Worm (Caenorhabditis elegans): ENCODE results near the gene hmit-1.2.
A peak's percentile ranks its signal among the peaks of the same experiment; 100 is the strongest.

hmit-1.2 gene

DNA sequence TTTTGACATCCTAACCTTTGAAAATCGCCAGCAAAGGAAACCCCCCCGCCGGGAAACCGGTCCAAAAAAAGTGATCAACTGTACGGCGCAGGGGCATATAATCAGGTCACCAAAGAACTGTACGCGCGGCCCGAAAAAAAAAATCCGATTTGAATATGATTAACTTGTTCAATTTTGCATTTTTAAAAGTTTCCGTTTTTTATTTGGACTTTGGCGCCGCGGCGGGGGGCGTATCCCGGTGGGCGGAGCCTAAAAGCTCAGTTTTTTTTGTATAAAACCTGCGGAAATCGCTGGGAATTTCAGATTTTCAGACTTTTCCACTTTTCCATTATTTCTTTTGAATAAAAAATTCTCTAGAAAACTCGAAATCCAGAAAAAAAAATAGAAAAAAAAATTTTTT is at the start of gene hmit-1.2:
Gene hmit-1.2 (plus strand): TSS at position 301 of the 400 bp plus-strand sequence.
- TF ChIP-seq ceh-36 (tag; optimal IDR thresholded peaks at IDR 0.05) (no peak), scrt-1 (GFP tag; IDR thresholded peaks at IDR 0.05) (no peak), tra-4 (tag; optimal IDR thresholded peaks at IDR 0.05) (no peak), tbx-11 (GFP tag; IDR thresholded peaks at IDR 0.05) (no peak), hmg-4 (GFP tag; optimal IDR thresholded peaks at IDR 0.05) (no peak), ceh-13 (GFP tag; optimal IDR thresholded peaks at IDR 0.05) (no peak), sea-1 (GFP tag; conservative IDR thresholded peaks at IDR 0.05) (no peak), ets-7 (tag; optimal IDR thresholded peaks at IDR 0.05) (no peak), ama-1 (optimal IDR thresholded peaks at IDR 0.05) (no peak), aly-1 (tag; optimal IDR thresholded peaks at IDR 0.05) (no peak), hnd-1 (tag; optimal IDR thresholded peaks at IDR 0.05) (no peak), pes-1 (GFP tag; IDR thresholded peaks at IDR 0.05) (no peak), hmbx-1 (tag; optimal IDR thresholded peaks at IDR 0.05) (no peak), F13C5.2 (tag; optimal IDR thresholded peaks at IDR 0.05) (no peak), B0310.2 (tag; optimal IDR thresholded peaks at IDR 0.05) (no peak), flt-1 (GFP tag; IDR thresholded peaks at IDR 0.05) (no peak), tbx-37 (GFP tag; conservative IDR thresholded peaks at IDR 0.05) (no peak)

DNA sequence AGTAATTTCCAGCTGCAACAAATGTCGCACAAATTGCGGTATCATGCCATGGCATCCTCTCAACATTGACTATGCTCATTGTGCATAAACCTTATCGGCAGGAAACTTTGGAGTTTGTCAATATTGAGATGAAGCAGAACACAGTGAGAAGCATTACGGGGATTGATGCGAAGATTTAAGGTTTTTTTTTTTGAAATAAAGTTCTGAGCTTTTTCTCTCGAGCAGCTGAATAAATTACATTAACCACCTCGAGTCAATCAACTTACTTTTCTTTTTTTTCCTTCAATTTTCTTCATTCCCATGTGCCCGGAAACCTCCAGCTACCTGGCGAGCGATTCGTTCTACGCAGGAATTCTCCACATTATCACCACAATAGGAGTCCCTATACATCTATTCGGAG is 48.5 kb upstream of the hmit-1.2 start, which contains the start of gene srh-179:
Gene srh-179 (plus strand): TSS at position 301 of the 400 bp plus-strand sequence.
- TF ChIP-seq scrt-1 (GFP tag; IDR thresholded peaks at IDR 0.05) (no peak), aly-1 (tag; optimal IDR thresholded peaks at IDR 0.05) (no peak), tra-4 (tag; optimal IDR thresholded peaks at IDR 0.05) (no peak), hmg-4 (GFP tag; optimal IDR thresholded peaks at IDR 0.05) (no peak), ama-1 (optimal IDR thresholded peaks at IDR 0.05) (no peak), pes-1 (GFP tag; IDR thresholded peaks at IDR 0.05) (no peak), tbx-37 (GFP tag; conservative IDR thresholded peaks at IDR 0.05) (no peak), B0310.2 (tag; optimal IDR thresholded peaks at IDR 0.05) (no peak), flt-1 (GFP tag; IDR thresholded peaks at IDR 0.05) (no peak), tbx-11 (GFP tag; IDR thresholded peaks at IDR 0.05) (no peak), hmbx-1 (tag; optimal IDR thresholded peaks at IDR 0.05) (no peak), sea-1 (GFP tag; conservative IDR thresholded peaks at IDR 0.05) (no peak)

DNA sequence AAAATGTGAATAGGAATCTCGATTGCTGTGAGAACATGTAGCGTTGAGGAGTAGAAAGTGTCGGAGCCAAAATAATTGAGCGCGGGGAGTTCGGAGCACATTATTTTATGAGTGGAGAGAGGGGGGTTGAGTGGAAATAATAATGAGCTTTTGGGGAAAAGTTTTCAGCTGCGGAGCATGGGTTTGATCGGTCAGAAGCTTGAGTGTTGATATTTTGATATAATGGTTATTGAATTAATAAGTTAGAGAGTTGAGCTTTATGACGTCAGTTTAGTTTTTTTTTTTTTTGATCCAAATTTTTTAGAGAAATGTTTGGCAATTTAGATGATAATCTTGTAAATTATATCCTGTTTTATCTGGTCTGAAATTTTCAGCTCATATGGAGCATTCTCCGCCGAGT is 44.3 kb upstream of the hmit-1.2 start, which contains the start of gene srh-178:
Gene srh-178 (minus strand): TSS at position 101 of the 400 bp plus-strand sequence.
- TF ChIP-seq ceh-13 (GFP tag; optimal IDR thresholded peaks at IDR 0.05): no peak
- no peak for TF ChIP-seq hnd-1 (tag; optimal IDR thresholded peaks at IDR 0.05)
- no peak for TF ChIP-seq sea-1 (GFP tag; conservative IDR thresholded peaks at IDR 0.05)
- no peak for TF ChIP-seq B0310.2 (tag; optimal IDR thresholded peaks at IDR 0.05)
- TF ChIP-seq tbx-37 (GFP tag; conservative IDR thresholded peaks at IDR 0.05): no peak
- TF ChIP-seq tra-4 (tag; optimal IDR thresholded peaks at IDR 0.05): no peak
- no peak for TF ChIP-seq hmbx-1 (tag; optimal IDR thresholded peaks at IDR 0.05)
- TF ChIP-seq hmg-4 (GFP tag; optimal IDR thresholded peaks at IDR 0.05): no peak
- TF ChIP-seq scrt-1 (GFP tag; IDR thresholded peaks at IDR 0.05): no peak
- no peak for TF ChIP-seq ets-7 (tag; optimal IDR thresholded peaks at IDR 0.05)
- no peak for TF ChIP-seq pes-1 (GFP tag; IDR thresholded peaks at IDR 0.05)
- no peak for TF ChIP-seq ama-1 (optimal IDR thresholded peaks at IDR 0.05)
- TF ChIP-seq ceh-36 (tag; optimal IDR thresholded peaks at IDR 0.05): no peak
- no peak for TF ChIP-seq aly-1 (tag; optimal IDR thresholded peaks at IDR 0.05)
- TF ChIP-seq F13C5.2 (tag; optimal IDR thresholded peaks at IDR 0.05): no peak
- TF ChIP-seq tbx-11 (GFP tag; IDR thresholded peaks at IDR 0.05): no peak
- no peak for TF ChIP-seq flt-1 (GFP tag; IDR thresholded peaks at IDR 0.05)

DNA sequence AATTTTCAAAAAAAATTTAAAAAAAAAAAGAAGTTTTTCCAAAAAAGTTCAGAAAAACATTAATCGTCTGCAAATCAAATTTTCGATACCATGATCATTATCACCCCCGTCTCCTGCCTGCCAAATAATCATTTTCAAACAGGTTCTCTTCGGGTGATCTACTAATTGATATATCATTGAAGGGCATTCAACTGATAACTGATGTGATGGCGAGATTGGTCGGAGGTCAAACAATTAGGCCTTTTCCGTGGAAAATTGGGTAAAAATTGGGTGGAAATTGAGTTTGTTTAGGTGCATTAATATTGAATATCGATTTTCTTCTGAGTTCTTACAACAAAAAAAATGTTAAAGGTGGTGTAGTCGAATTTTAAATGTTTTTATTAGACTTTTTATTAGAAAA is 37.4 kb upstream of the hmit-1.2 start, which contains the start of gene Y51A2D.18:
Gene Y51A2D.18 (minus strand): TSS at position 101 of the 400 bp plus-strand sequence.
- TF ChIP-seq sea-1 (GFP tag; conservative IDR thresholded peaks at IDR 0.05) (no peak), tbx-37 (GFP tag; conservative IDR thresholded peaks at IDR 0.05) (no peak), aly-1 (tag; optimal IDR thresholded peaks at IDR 0.05) (no peak), F13C5.2 (tag; optimal IDR thresholded peaks at IDR 0.05) (no peak), pes-1 (GFP tag; IDR thresholded peaks at IDR 0.05) (no peak), B0310.2 (tag; optimal IDR thresholded peaks at IDR 0.05) (no peak), ama-1 (optimal IDR thresholded peaks at IDR 0.05) (no peak), ceh-36 (tag; optimal IDR thresholded peaks at IDR 0.05) (no peak), hnd-1 (tag; optimal IDR thresholded peaks at IDR 0.05) (no peak), hmbx-1 (tag; optimal IDR thresholded peaks at IDR 0.05) (no peak), ets-7 (tag; optimal IDR thresholded peaks at IDR 0.05) (no peak), scrt-1 (GFP tag; IDR thresholded peaks at IDR 0.05) (no peak), hmg-4 (GFP tag; optimal IDR thresholded peaks at IDR 0.05) (no peak)

DNA sequence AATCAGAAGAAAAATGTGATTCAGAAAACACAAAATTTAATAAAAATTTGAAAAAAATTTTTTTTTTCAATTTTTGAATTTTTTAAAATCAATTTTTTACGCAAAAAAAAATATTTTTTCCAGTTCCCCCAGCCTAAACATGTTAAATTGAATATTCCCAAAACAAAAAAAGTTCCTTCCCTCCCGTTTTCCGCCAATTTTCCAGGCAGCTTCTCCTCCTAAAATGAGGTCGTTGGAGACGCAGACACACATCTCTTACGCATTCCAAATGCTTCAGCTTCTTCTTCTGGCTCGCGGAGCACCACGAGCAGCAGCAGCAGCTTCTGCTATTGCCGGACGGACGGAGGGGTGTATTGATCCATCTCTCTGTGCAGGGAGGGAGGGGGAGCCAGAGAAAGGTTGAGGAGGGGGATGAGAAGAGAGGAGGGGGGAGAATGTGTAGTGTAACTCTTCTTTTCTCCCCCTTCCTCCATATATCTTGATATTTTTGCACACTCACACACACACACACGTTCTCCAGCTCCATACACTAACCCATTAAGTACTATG is 34.2 kb upstream of the hmit-1.2 start:
- no peak for TF ChIP-seq B0310.2 (tag; optimal IDR thresholded peaks at IDR 0.05)
- TF ChIP-seq F13C5.2 (tag; optimal IDR thresholded peaks at IDR 0.05): peak; percentile 58
- TF ChIP-seq hmg-4 (GFP tag; optimal IDR thresholded peaks at IDR 0.05): peak; percentile 33

DNA sequence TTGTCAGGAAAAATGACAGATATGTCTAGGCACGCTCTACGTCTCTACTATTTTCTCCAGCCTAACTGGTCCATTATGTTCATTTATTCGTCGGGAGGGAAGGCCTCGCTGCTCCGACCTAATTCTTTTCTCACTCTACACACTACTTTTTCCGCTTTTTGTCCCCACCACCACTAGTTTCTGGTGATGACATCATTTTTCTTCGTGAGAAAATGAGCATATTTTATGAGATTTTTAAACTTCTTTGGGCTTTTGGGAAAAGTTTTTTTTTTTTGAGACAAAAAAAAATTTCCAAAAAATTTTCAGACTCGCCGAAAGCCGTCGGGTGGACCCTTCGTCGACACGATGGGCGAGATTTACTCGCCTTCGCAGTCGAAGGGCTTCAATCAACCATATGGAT is 32.6 kb upstream of the hmit-1.2 start, which contains the start of gene slo-1:
Gene slo-1 (plus strand): TSS at position 301 of the 400 bp plus-strand sequence.
- TF ChIP-seq tbx-11 (GFP tag; IDR thresholded peaks at IDR 0.05) (no peak), ceh-36 (tag; optimal IDR thresholded peaks at IDR 0.05) (no peak), ama-1 (optimal IDR thresholded peaks at IDR 0.05) (no peak), tra-4 (tag; optimal IDR thresholded peaks at IDR 0.05) (no peak)

DNA sequence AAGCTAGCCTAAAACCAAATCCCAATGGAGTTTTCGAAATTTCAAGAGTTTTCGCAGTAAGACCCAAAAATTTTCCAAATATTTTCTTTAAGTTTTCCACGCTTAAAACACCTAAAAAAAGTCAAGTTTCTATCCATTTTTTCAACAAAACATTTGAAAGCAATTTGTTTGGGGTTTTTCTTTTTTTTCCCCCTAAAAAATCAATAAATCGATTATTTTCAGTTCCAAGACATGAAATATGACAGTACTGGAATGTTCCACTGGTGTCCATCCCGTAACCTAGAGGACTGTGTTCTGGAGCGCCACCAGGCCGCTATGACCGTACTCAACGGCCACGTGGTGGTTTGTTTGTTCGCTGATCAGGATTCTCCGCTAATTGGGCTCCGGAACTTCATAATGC is 19.9 kb upstream of the hmit-1.2 start:
- TF ChIP-seq scrt-1 (GFP tag; IDR thresholded peaks at IDR 0.05): no peak
- no peak for TF ChIP-seq flt-1 (GFP tag; IDR thresholded peaks at IDR 0.05)
- TF ChIP-seq aly-1 (tag; optimal IDR thresholded peaks at IDR 0.05): no peak

DNA sequence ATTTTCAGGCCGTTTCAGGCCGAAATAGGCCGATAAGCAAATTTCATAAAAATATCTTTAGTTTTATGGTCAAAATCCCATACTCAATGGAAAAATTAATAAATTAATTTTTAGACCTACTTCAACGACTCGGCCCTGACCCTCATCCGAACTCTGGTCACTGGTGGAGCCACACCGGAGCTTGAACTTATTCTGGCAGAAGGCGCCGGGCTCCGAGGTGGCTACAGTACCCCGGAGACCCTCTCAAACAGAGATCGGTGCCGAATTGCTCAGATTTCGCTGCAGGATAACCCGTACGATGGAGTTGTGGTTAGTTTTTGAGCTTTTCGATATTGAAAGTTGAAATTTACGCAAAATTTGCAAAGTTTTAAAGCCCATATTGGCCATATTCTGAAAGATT is 17.8 kb upstream of the hmit-1.2 start:
- TF ChIP-seq tbx-37 (GFP tag; conservative IDR thresholded peaks at IDR 0.05) (no peak), ceh-36 (tag; optimal IDR thresholded peaks at IDR 0.05) (no peak), ceh-13 (GFP tag; optimal IDR thresholded peaks at IDR 0.05) (peak; percentile 4)

Data from whole organism, early embryonic.